Worm (Caenorhabditis elegans): ENCODE measurements around the gene Y75B7B.2.
A peak's percentile ranks its signal among the peaks of the same experiment; 100 is the strongest.

The Y75B7B.2 gene

DNA sequence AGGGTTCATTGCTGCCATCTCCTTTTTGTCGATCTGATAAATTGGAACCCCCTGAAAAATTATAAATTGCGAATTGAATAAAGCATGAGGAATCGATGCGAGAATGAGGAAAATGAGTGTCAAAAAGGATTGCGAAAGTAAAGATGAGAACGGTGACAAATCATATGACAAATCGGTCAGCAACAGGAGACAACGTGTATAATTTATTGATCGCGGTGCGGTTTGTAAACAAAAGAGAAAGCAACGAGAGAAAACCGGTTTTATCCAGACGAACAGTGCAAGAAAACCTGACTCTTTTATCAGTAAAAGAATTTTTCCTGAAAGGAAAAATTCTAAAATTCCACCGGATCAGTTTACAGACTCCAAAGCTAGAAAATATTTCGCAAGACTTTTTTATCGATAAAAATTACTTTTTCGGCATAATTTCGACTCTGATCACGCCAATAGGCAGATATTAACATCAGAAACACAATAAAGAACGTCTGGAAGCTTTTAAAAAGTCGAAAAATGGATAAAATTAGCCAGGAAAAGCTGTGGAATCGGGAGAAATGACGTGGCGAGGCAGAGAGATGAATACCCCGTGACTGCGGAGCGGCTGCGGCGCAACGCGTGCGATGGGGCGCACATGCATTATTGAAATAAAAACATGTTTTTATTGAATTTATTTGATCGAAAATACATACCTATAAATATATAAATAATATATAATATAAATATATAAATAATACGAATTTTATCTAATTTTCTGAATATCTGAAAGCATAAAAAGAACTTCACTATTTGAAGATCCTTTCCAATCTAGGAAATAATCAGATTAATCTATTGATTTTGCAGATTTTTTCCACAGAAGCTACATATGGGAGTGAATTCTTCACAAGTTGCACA is 11.6 kb downstream of the Y75B7B.2 start, which contains the start of the genes rab-1 and C39F7.5 (continued):
- TF ChIP-seq rpc-1 (optimal IDR thresholded peaks at IDR 0.05) (no peak), rpc-1 (tag; optimal IDR thresholded peaks at IDR 0.05) (no peak), ceh-91 (GFP tag; IDR thresholded peaks at IDR 0.05) (0 out of 2 replicates have a peak, but pooled peaks have one; percentile 15), pha-4 (tag; optimal IDR thresholded peaks at IDR 0.05) (no peak), lin-35 (GFP tag; optimal IDR thresholded peaks at IDR 0.05) (peak in 1 of 3 experiments; percentile 32), lsl-1 (GFP tag; optimal IDR thresholded peaks at IDR 0.05) (peak; percentile 25), madf-3 (GFP tag; IDR thresholded peaks at IDR 0.05) (peak; percentile 83), hmg-1.2 (GFP tag; IDR thresholded peaks at IDR 0.05) (peak; percentile 49; the same call in 1 of the 2 replicates), dpl-1 (GFP tag; optimal IDR thresholded peaks at IDR 0.05) (peak; percentile 3), snpc-3.4 (tag; optimal IDR thresholded peaks at IDR 0.05) (no peak), zfh-2 (GFP tag; conservative IDR thresholded peaks at IDR 0.05) (peak; percentile 78), let-607 (tag; optimal IDR thresholded peaks at IDR 0.05) (peak; percentile 82 to 90)

DNA sequence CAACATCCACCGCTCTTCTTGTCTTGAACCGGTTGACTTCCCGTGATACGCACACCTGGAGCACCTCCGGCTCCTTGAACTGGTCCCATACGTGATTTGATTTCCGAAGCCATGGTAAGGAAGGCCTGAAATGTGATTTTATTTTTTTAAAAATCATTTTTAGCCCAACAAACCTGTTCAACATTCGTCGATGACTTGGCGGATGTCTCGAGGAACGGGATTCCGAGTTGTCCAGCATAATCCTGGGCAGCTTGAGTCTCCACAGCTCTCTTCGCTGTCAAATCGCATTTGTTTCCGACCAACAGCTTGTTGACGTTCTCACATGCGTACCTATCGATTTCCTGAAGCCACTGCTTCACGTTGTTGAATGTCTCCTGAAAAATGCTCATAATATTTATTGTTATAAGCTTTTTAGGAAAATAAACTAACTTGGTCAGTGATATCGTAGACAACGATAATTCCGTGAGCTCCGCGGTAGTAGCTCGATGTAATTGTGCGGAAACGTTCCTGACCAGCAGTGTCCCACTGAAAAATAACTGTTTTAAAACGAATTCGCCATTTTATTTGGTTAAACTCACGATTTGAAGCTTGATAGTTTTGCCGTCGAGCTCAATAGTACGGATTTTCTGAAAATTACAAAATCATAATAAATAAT is 12.6 kb downstream of the Y75B7B.2 start:
- TF ChIP-seq egl-18 (GFP tag; IDR thresholded peaks at IDR 0.05) (no peak), aptf-3 (GFP tag; IDR thresholded peaks at IDR 0.05) (0 out of 2 replicates have a peak, but pooled peaks have one; percentile 42), cebp-2 (GFP tag; IDR thresholded peaks at IDR 0.05) (0 out of 2 replicates have a peak, but pooled peaks have one; percentile 7), dpff-1 (tag; optimal IDR thresholded peaks at IDR 0.05) (peak; percentile 18), B0336.3 (GFP tag; IDR thresholded peaks at IDR 0.05) (0 out of 2 replicates have a peak, but pooled peaks have one; percentile 9), hsf-1 (GFP tag; IDR thresholded peaks at IDR 0.05) (0 out of 2 replicates have a peak, but pooled peaks have one; percentile 52), fkh-3 (tag; optimal IDR thresholded peaks at IDR 0.05) (no peak), nhr-179 (tag; optimal IDR thresholded peaks at IDR 0.05) (no peak), repo-1 (tag; optimal IDR thresholded peaks at IDR 0.05) (peak; percentile 61)

DNA sequence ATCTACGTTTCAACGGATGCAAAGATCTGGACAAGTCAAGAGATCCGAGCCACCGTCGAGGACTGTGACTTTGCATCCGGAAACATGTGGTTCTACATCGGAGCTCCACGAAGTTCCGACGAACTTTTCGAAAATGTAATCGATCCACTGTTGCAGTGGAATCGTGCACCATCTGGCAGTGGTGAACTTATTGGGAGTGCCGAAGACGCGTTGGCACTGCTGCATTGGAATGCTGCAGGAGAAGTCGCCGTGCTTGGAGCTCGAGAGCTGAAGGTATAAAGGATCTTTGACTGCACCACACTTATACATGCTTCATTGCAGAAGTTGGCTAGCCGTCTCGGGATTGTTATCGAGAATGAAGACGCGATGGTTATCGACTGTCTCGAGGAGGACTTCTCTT is 13.8 kb downstream of the Y75B7B.2 start:
- TF ChIP-seq unc-62 (GFP tag; optimal IDR thresholded peaks at IDR 0.05) (no peak), hsf-1 (GFP tag; IDR thresholded peaks at IDR 0.05) (peak; percentile 46; the same call in 1 of the 2 replicates), lsl-1 (GFP tag; optimal IDR thresholded peaks at IDR 0.05) (no peak), dox-1 (GFP tag; IDR thresholded peaks at IDR 0.05) (no peak), egrh-3 (GFP tag; IDR thresholded peaks at IDR 0.05) (no peak), nhr-179 (tag; optimal IDR thresholded peaks at IDR 0.05) (no peak), ceh-58 (GFP tag; IDR thresholded peaks at IDR 0.05) (no peak), nhr-80 (tag; optimal IDR thresholded peaks at IDR 0.05) (no peak), sptf-2 (GFP tag; optimal IDR thresholded peaks at IDR 0.05) (no peak), akir-1 (GFP tag; optimal IDR thresholded peaks at IDR 0.05) (no peak), Y95B8A.8 (GFP tag; IDR thresholded peaks at IDR 0.05) (no peak), K12H6.12 (tag; optimal IDR thresholded peaks at IDR 0.05) (no peak), aptf-2 (GFP tag; conservative IDR thresholded peaks at IDR 0.05) (no peak), fkh-3 (tag; optimal IDR thresholded peaks at IDR 0.05) (no peak), zfh-2 (GFP tag; conservative IDR thresholded peaks at IDR 0.05) (peak; percentile 66; the same call in 1 of the 2 replicates), ama-1 (optimal IDR thresholded peaks at IDR 0.05) (peak; percentile 53), ama-1 (GFP tag; optimal IDR thresholded peaks at IDR 0.05) (no peak), ztf-28 (GFP tag; IDR thresholded peaks at IDR 0.05) (0 out of 2 replicates have a peak, but pooled peaks have one; percentile 6), chd-7 (tag; optimal IDR thresholded peaks at IDR 0.05) (no peak), snpc-1.1 (tag; optimal IDR thresholded peaks at IDR 0.05; ENCODE audit: insufficient read depth) (no peak), mes-4 (tag; optimal IDR thresholded peaks at IDR 0.05) (no peak), F33H1.4 (GFP tag; IDR thresholded peaks at IDR 0.05) (no peak), F23B12.7 (tag; optimal IDR thresholded peaks at IDR 0.05; ENCODE audit: insufficient read depth) (no peak), Y79H2A.3 (GFP tag; conservative IDR thresholded peaks at IDR 0.05) (peak; percentile 40; the same call in 1 of the 2 replicates), nhr-90 (tag; optimal IDR thresholded peaks at IDR 0.05) (peak; percentile 29), Y53G8AR.9 (GFP tag; conservative IDR thresholded peaks at IDR 0.05) (no peak), attf-6 (GFP tag; IDR thresholded peaks at IDR 0.05) (no peak)
